Worm (Caenorhabditis elegans) whole organism, young adult: ENCODE results near the gene nhr-108.

Experiments used
- B0336.3 ChIP-seq: fragments of 200-800 bp; sonication (Bioruptor generic); IDR thresholded peaks from 2 replicates; pipeline ENCODE4 v1.3.6; 2022; ENCODE audit warnings: missing genetic modification characterization, missing compliant biosample characterization
- egrh-3 ChIP-seq: fragments of 200-800 bp; sonication (Bioruptor generic); IDR thresholded peaks from 2 replicates; pipeline ENCODE4 v1.3.6; 2022; ENCODE audit warnings: missing genetic modification reagents, missing genetic modification characterization, missing compliant biosample characterization
- nfya-1 ChIP-seq: sonication (generic microtip); optimal IDR thresholded peaks from 2 replicates; lab custom pipeline; 2017; ENCODE audit warnings: antibody characterized with exemption, missing compliant biosample characterization, missing genetic modification characterization, borderline replicate concordance; ENCODE audit not compliant: insufficient read depth
- pha-4 ChIP-seq: fragments of 150-350 bp; sonication (generic microtip); optimal IDR thresholded peaks from 2 replicates; lab custom pipeline; 2014; ENCODE audit warnings: missing biosample characterization, missing genetic modification reagents, missing genetic modification characterization
- unc-62 ChIP-seq: fragments of 150-350 bp; optimal IDR thresholded peaks from 2 replicates; lab custom pipeline; 2014; ENCODE audit warnings: missing biosample characterization, missing genetic modification reagents, missing genetic modification characterization

ce11 chrV:15943125-15943524 is 18.9 kb upstream of the nhr-108 start, which contains the start of gene srw-53:
- TF ChIP-seq nfya-1 (tag; lab: Kevin White, UChicago) (no peak), B0336.3 (GFP tag; lab: Robert Waterston, UW) (no peak), egrh-3 (GFP tag; lab: Robert Waterston, UW) (no peak), unc-62 (GFP tag; lab: Kevin White, UChicago) (no peak), pha-4 (tag; lab: Kevin White, UChicago) (no peak)
